Fruit fly (Drosophila melanogaster) S2 (cell line): Measurements from ENCODE around the gene CG15357.

Source experiments
- CG8478 ChIP-seq: fragments of >200 bp; optimal IDR thresholded peaks from 2 replicates; lab custom pipeline; 2018
- CTCF ChIP-seq, 2 experiments: fragments of >200 bp; optimal IDR thresholded peaks; 2 replicates each; lab custom pipeline; 2018

- TF ChIP-seq CG8478 (lab: Kevin White, UChicago) (no peak), CTCF (optimal IDR thresholded peaks at IDR 0.05; lab: Kevin White, UChicago) (no peak)
Measured at dm6 chr2L:1916461-1916860, 29.0 kb downstream of the CG15357 start.
